Worm (Caenorhabditis elegans): ENCODE measurements around the gene flp-20.

Gene flp-20

DNA sequence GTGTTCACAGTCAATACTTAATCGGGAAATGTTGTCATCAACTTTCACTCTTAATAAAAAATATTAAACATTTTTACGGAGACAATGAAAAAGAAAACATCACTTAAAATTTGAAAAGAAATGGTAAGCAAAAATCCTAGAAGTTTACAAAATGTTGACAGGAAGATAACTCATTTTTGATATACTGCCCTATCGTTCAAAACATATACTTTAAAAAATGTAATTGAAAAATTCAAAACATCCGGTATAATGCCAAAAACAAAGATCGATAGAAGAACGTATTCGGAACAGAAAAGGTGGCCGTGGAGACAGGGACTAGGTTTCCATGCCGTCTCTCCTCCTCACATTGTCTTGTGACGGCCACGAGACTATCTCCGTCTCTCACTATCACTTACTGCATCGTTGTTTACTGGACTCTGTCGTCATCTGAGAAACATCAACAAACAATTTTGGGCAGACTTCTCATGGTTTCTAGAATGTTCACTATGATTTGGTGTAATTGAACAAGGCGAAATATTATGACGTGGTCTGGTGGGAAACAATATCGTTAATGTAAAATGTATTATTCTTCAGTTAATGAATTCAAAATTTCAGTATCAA is 2.2 kb downstream of the flp-20 start, which contains the start of gene oga-1:
TSS of gene oga-1 (minus strand) at position 51 of the 600 bp plus-strand sequence.
- TF ChIP-seq ces-1 (GFP tag; optimal IDR thresholded peaks at IDR 0.05): peak; percentile 20
- TF ChIP-seq nhr-12 (tag; optimal IDR thresholded peaks at IDR 0.05): no peak
- no peak for TF ChIP-seq lsy-2 (tag; optimal IDR thresholded peaks at IDR 0.05)
- TF ChIP-seq nhr-2 (tag; optimal IDR thresholded peaks at IDR 0.05): no peak
- TF ChIP-seq mep-1 (tag; optimal IDR thresholded peaks at IDR 0.05): peak; percentile 24
- TF ChIP-seq hlh-1 (tag; optimal IDR thresholded peaks at IDR 0.05): no peak
- no peak for TF ChIP-seq mls-2 (tag; optimal IDR thresholded peaks at IDR 0.05)
- TF ChIP-seq nhr-237 (tag; optimal IDR thresholded peaks at IDR 0.05): no peak
- peak; percentile 83 for TF ChIP-seq pha-4 (tag; optimal IDR thresholded peaks at IDR 0.05)
- no peak for TF ChIP-seq snpc-4 (tag; optimal IDR thresholded peaks at IDR 0.05)
- TF ChIP-seq mab-5 (tag; optimal IDR thresholded peaks at IDR 0.05): no peak
- no peak for TF ChIP-seq unc-120 (tag; optimal IDR thresholded peaks at IDR 0.05; ENCODE audit: poor library complexity, severe bottlenecking)
- TF ChIP-seq ham-2 (GFP tag; optimal IDR thresholded peaks at IDR 0.05): no peak
- peak; percentile 40 for TF ChIP-seq unc-62 (GFP tag; optimal IDR thresholded peaks at IDR 0.05)
- no peak for TF ChIP-seq flh-1 (GFP tag; optimal IDR thresholded peaks at IDR 0.05)
- TF ChIP-seq ceh-43 (GFP tag; optimal IDR thresholded peaks at IDR 0.05): no peak
- no peak for TF ChIP-seq lin-32 (GFP tag; optimal IDR thresholded peaks at IDR 0.05)
- no peak for TF ChIP-seq bed-3 (GFP tag; optimal IDR thresholded peaks at IDR 0.05)
- no peak for TF ChIP-seq elt-3 (tag; optimal IDR thresholded peaks at IDR 0.05)
- no peak for TF ChIP-seq cnd-1 (tag; optimal IDR thresholded peaks at IDR 0.05)
- no peak for TF ChIP-seq tbx-8 (GFP tag; optimal IDR thresholded peaks at IDR 0.05)
- peak; percentile 21 for TF ChIP-seq lin-13 (tag; optimal IDR thresholded peaks at IDR 0.05)
- no peak for TF ChIP-seq zip-8 (tag; optimal IDR thresholded peaks at IDR 0.05)

DNA sequence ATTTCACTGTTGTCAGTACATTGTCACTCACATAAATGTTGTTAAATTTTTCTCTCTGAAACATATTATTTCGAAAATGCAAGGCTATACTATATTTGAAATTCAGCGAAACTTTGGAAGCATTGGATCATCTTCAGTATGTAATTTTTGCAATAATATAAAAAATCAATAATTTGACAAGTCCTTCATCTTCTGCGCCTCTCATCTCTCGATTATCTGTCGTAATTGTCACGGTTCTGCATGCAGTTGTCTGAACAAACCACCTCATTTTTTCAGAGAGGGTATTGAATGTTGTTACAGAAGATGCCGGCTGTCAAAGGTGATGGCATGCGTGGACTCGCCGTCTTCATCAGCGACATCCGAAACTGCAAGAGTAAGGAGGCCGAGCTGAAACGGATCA is 11.3 kb downstream of the flp-20 start, which contains the start of gene apa-2:
TSS of gene apa-2 (plus strand) at position 301 of the 400 bp plus-strand sequence.
- TF ChIP-seq nhr-237 (tag; optimal IDR thresholded peaks at IDR 0.05) (no peak), nhr-2 (tag; optimal IDR thresholded peaks at IDR 0.05) (no peak), blmp-1 (tag; optimal IDR thresholded peaks at IDR 0.05) (no peak), zip-8 (tag; optimal IDR thresholded peaks at IDR 0.05) (no peak), ceh-83 (GFP tag; optimal IDR thresholded peaks at IDR 0.05) (no peak), unc-39 (tag; optimal IDR thresholded peaks at IDR 0.05) (no peak), pha-4 (tag; optimal IDR thresholded peaks at IDR 0.05) (no peak), bed-3 (GFP tag; optimal IDR thresholded peaks at IDR 0.05) (no peak), mls-2 (tag; optimal IDR thresholded peaks at IDR 0.05) (no peak), cnd-1 (tag; optimal IDR thresholded peaks at IDR 0.05) (no peak), elt-3 (tag; optimal IDR thresholded peaks at IDR 0.05) (no peak), ces-1 (GFP tag; optimal IDR thresholded peaks at IDR 0.05) (no peak), drap-1 (GFP tag; optimal IDR thresholded peaks at IDR 0.05) (no peak), sptf-1 (tag; optimal IDR thresholded peaks at IDR 0.05) (no peak), snpc-4 (tag; optimal IDR thresholded peaks at IDR 0.05) (no peak), unc-62 (GFP tag; optimal IDR thresholded peaks at IDR 0.05) (no peak)

DNA sequence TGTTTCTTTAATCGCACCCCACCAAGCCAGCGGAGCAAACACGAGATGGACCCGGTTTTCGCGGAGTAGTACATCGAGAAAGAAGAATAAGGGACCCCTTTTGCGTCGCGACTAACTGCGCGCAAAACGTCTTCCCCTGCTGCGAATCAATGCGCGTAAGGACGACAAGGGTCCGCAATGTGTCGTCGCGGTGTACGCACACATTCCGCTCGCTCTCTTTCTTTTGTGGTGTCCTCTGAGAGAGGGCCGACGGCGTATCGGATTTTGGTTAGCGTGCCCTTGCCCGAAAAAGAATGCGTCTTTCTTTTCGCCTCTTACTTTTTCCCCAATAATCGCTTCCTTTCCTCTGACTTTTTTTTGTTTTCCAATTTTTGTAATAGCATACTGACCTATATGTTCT is 11.9 kb downstream of the flp-20 start:
- TF ChIP-seq lsy-2 (tag; optimal IDR thresholded peaks at IDR 0.05) (no peak), unc-120 (tag; optimal IDR thresholded peaks at IDR 0.05; ENCODE audit: poor library complexity, severe bottlenecking) (peak; percentile 33), nhr-2 (tag; optimal IDR thresholded peaks at IDR 0.05) (no peak), ztf-11 (tag; optimal IDR thresholded peaks at IDR 0.05) (no peak), pha-4 (tag; optimal IDR thresholded peaks at IDR 0.05) (peak; percentile 69), hlh-1 (tag; optimal IDR thresholded peaks at IDR 0.05) (peak; percentile 32), unc-62 (GFP tag; optimal IDR thresholded peaks at IDR 0.05) (no peak), nhr-12 (tag; optimal IDR thresholded peaks at IDR 0.05) (no peak), nhr-237 (tag; optimal IDR thresholded peaks at IDR 0.05) (no peak), blmp-1 (tag; optimal IDR thresholded peaks at IDR 0.05) (no peak), bed-3 (GFP tag; optimal IDR thresholded peaks at IDR 0.05) (no peak), ceh-43 (GFP tag; optimal IDR thresholded peaks at IDR 0.05) (no peak), snpc-4 (tag; optimal IDR thresholded peaks at IDR 0.05) (no peak), elt-3 (tag; optimal IDR thresholded peaks at IDR 0.05) (no peak), nhr-76 (tag; optimal IDR thresholded peaks at IDR 0.05) (no peak), elt-1 (tag; optimal IDR thresholded peaks at IDR 0.05; ENCODE audit: borderline replicate concordance, insufficient read depth) (no peak), sptf-1 (tag; optimal IDR thresholded peaks at IDR 0.05) (peak; percentile 81), nhr-28 (tag; optimal IDR thresholded peaks at IDR 0.05) (no peak), tbx-8 (GFP tag; optimal IDR thresholded peaks at IDR 0.05) (peak; percentile 17), ceh-39 (tag; optimal IDR thresholded peaks at IDR 0.05) (no peak), unc-39 (tag; optimal IDR thresholded peaks at IDR 0.05) (no peak), cnd-1 (tag; optimal IDR thresholded peaks at IDR 0.05) (peak; percentile 37), lin-32 (GFP tag; optimal IDR thresholded peaks at IDR 0.05) (no peak), lin-13 (tag; optimal IDR thresholded peaks at IDR 0.05) (peak; percentile 66), ces-1 (GFP tag; optimal IDR thresholded peaks at IDR 0.05) (peak; percentile 77), mep-1 (tag; optimal IDR thresholded peaks at IDR 0.05) (peak; percentile 86), M03D4.4 (tag; optimal IDR thresholded peaks at IDR 0.05) (peak; percentile 61), mls-2 (tag; optimal IDR thresholded peaks at IDR 0.05) (peak; percentile 66), ham-2 (GFP tag; optimal IDR thresholded peaks at IDR 0.05) (peak; percentile 21), sem-2 (GFP tag; optimal IDR thresholded peaks at IDR 0.05) (peak; percentile 21), zip-8 (tag; optimal IDR thresholded peaks at IDR 0.05) (no peak), mab-5 (tag; optimal IDR thresholded peaks at IDR 0.05) (no peak), flh-1 (GFP tag; optimal IDR thresholded peaks at IDR 0.05) (peak; percentile 4), ceh-83 (GFP tag; optimal IDR thresholded peaks at IDR 0.05) (no peak), drap-1 (GFP tag; optimal IDR thresholded peaks at IDR 0.05) (peak; percentile 72)
